Worm (Caenorhabditis elegans): ENCODE data around the gene srbc-84.

srbc-84 gene

DNA sequence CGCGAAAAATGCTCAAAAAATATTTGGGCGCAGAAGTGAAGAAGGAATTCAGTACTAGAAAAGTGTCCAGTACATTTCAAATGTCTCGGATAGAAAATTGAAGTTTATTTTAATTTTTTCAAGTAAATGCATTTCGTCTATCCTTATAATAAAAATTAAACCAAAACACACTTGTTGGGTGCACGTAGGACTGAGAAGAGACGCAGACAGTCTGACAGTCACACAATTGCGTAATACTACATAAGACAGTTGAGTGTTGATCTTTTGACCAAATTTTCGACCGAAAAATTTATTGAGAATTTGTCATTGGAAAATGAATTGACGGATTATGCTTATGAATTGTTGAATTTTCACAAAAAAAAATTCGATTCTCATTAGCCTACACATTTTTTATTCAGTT is 10.8 kb downstream of the srbc-84 start, which contains the start of gene oac-7:
Gene oac-7 (plus strand): TSS at position 283 of the 400 bp plus-strand sequence.
- TF ChIP-seq unc-130 (tag; optimal IDR thresholded peaks at IDR 0.05) (no peak), F16B12.6 (tag; optimal IDR thresholded peaks at IDR 0.05) (no peak), efl-1 (optimal IDR thresholded peaks at IDR 0.05) (peak in 1 of 2 experiments; percentile 13), efl-1 (GFP tag; optimal IDR thresholded peaks at IDR 0.05 in 1 of 2) (no peak), blmp-1 (tag; optimal IDR thresholded peaks at IDR 0.05) (peak; percentile 4), fkh-10 (GFP tag; optimal IDR thresholded peaks at IDR 0.05) (no peak), pqm-1 (tag; optimal IDR thresholded peaks at IDR 0.05) (no peak), nhr-28 (tag; optimal IDR thresholded peaks at IDR 0.05) (no peak), nhr-71 (tag; optimal IDR thresholded peaks at IDR 0.05) (peak; percentile 66), snpc-4 (tag; optimal IDR thresholded peaks at IDR 0.05) (no peak), skn-1 (tag; optimal IDR thresholded peaks at IDR 0.05) (peak; percentile 5), egl-13 (tag; optimal IDR thresholded peaks at IDR 0.05) (no peak), aha-1 (tag; optimal IDR thresholded peaks at IDR 0.05) (no peak), dsc-1 (tag; optimal IDR thresholded peaks at IDR 0.05) (no peak), nhr-85 (tag) (peak; percentile 45), fos-1 (tag; optimal IDR thresholded peaks at IDR 0.05) (no peak), C34B4.2 (tag; optimal IDR thresholded peaks at IDR 0.05) (no peak)

DNA sequence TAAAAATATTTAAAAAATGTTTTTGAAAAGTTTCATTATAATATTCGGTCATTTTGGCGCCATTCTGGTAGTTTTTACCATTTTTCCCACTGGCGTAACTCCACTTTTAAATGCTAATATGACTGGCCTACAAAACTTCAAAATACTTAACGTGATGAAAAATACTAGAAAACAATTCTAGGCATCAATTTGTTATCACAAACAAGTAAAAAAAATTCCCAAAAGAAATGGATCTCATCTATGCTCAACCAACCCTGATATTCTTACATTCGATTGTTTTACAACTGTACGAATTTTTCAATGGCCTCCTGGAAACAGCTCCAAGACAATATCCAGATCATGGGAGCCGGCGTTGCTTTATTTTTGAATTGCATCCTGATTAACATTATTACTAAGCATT is 16.2 kb downstream of the srbc-84 start, which contains the start of gene str-214:
Gene str-214 (plus strand): TSS at position 301 of the 400 bp plus-strand sequence.
- TF ChIP-seq nhr-71 (tag; optimal IDR thresholded peaks at IDR 0.05): no peak
- TF ChIP-seq elt-3 (tag; optimal IDR thresholded peaks at IDR 0.05): no peak

DNA sequence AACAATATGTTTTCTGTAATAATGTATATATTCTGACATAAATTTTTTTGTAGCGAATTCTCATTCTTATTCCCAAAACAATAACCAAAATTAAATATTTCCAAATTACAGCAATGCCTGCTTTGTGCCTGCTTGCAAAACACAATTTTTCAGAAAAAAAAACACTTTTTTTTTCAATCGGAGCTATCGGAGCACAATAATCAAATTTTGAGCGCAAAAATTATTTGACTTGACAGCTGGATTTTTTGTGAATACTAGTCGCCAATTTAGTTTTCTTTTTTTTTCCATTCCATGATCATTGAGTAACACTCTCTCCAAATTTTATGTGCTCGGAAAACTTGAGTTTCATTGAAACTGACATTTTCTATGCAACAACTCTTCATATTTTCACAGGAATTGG is 18.5 kb downstream of the srbc-84 start, which contains the start of gene srh-180:
Gene srh-180 (plus strand): TSS at position 301 of the 400 bp plus-strand sequence.
- no peak for TF ChIP-seq vab-15 (tag; optimal IDR thresholded peaks at IDR 0.05)
- TF ChIP-seq lin-39 (tag; optimal IDR thresholded peaks at IDR 0.05): no peak
- TF ChIP-seq ces-1 (GFP tag; optimal IDR thresholded peaks at IDR 0.05): no peak
- no peak for TF ChIP-seq lin-15B (tag; optimal IDR thresholded peaks at IDR 0.05)

DNA sequence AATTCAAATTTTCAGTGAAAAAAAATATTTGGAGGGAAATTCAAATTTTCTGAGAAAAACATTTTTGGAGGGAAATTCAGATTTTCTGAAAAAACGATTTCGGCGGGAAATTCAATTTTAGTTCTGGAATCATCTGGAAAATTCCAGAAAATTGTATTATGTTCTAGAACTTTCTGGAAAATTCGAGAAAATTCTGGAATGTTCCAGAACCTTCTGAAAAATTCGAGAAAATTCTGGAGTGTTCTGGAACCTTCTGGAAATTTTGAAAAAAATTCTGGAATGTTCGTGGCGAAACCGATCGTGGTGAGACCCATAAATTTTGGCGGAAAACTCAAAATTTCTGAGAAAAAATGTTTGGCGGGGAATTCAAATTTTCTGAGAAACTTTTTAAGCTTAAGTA is 23.4 kb downstream of the srbc-84 start:
- no peak for TF ChIP-seq ama-1 (optimal IDR thresholded peaks at IDR 0.05)
- no peak for TF ChIP-seq lin-39 (tag; optimal IDR thresholded peaks at IDR 0.05)
- no peak for TF ChIP-seq efl-3 (GFP tag; optimal IDR thresholded peaks at IDR 0.05)
- TF ChIP-seq fkh-4 (tag; optimal IDR thresholded peaks at IDR 0.05; ENCODE audit: borderline replicate concordance): no peak
- TF ChIP-seq C16A3.4 (tag; optimal IDR thresholded peaks at IDR 0.05): no peak
- TF ChIP-seq unc-130 (tag; optimal IDR thresholded peaks at IDR 0.05): no peak
- no peak for TF ChIP-seq nhr-237 (tag; optimal IDR thresholded peaks at IDR 0.05)
- TF ChIP-seq pax-3 (tag; optimal IDR thresholded peaks at IDR 0.05): no peak

DNA sequence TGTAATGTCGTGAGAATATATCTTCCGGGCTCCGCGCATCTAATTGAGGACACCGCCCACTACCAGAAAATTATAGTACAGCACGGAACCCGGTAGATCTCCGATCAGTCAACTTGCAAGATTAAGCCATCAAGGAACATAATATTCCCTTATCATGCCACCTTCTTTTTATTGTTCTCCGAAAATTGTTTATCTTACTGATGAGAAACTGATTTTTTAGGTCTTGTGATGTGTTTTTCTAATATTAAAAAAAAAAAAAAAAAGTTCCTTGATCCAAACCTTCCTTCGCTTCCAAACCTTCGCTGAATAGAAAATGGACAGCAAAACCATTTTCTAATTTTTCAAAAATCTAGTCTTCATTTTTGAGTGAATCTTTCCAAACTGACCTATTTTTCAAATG is 30.1 kb downstream of the srbc-84 start, which contains the start of gene F57G8.7:
Gene F57G8.7 (plus strand): TSS at position 301 of the 400 bp plus-strand sequence.
- no peak for TF ChIP-seq elt-3 (tag; optimal IDR thresholded peaks at IDR 0.05)
- TF ChIP-seq egl-27 (tag; optimal IDR thresholded peaks at IDR 0.05): no peak
- no peak for TF ChIP-seq dsc-1 (tag; optimal IDR thresholded peaks at IDR 0.05)
- TF ChIP-seq efl-1 (optimal IDR thresholded peaks at IDR 0.05): no peak
- no peak for TF ChIP-seq efl-1 (GFP tag; optimal IDR thresholded peaks at IDR 0.05 in 1 of 2)
- no peak for TF ChIP-seq grh-1 (GFP tag; IDR thresholded peaks at IDR 0.05)
- TF ChIP-seq skn-1 (tag; optimal IDR thresholded peaks at IDR 0.05): no peak
- TF ChIP-seq mab-9 (GFP tag; IDR thresholded peaks at IDR 0.05): no peak

DNA sequence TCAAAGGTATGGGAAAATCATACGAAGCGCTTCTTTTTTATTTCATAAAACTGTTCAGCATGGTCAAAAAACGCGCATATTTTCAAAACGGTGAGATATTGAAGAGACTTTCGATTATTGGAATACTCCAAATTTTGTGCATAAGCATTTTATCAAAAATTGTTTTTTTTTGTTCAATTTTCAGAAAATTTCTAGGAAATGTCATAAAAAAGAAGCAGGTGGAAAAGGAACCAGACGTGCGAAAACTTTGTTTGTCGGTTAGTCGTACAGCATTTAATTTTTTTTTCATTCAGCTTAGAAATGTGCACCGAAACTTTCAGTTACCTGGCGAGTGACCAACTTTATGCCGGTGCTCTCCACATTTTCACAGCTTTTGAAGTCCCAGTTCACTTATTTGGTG is 34.6 kb downstream of the srbc-84 start, which contains the start of gene srh-167:
Gene srh-167 (plus strand): TSS at position 301 of the 400 bp plus-strand sequence.
- TF ChIP-seq lin-15B (tag; optimal IDR thresholded peaks at IDR 0.05): no peak
- no peak for TF ChIP-seq ceh-82 (tag; optimal IDR thresholded peaks at IDR 0.05)
- no peak for TF ChIP-seq sox-4 (tag; optimal IDR thresholded peaks at IDR 0.05)
- TF ChIP-seq nhr-84 (tag; optimal IDR thresholded peaks at IDR 0.05): no peak
- no peak for TF ChIP-seq lin-35 (GFP tag; optimal IDR thresholded peaks at IDR 0.05)
- TF ChIP-seq jun-1 (tag; optimal IDR thresholded peaks at IDR 0.05): no peak
- TF ChIP-seq grh-1 (GFP tag; IDR thresholded peaks at IDR 0.05): no peak
- TF ChIP-seq zag-1 (tag; optimal IDR thresholded peaks at IDR 0.05): no peak
